Fruit fly (Drosophila melanogaster) whole organism, embryonic: ENCODE data around the gene Orp8.

Experiments
- Abd-B ChIP-seq: fragments of 200-800 bp; sonication (Bioruptor generic); optimal IDR thresholded peaks from 2 replicates; lab custom pipeline; 2018; ENCODE audit warnings: missing biosample characterization, mild to moderate bottlenecking, missing genetic modification characterization, moderate library complexity
- Awh ChIP-seq: fragments of 200-800 bp; sonication (Bioruptor generic); IDR thresholded peaks from 2 replicates; pipeline ENCODE4, ENCODE4 v1.3.6; 2022; ENCODE audit warnings: missing biosample characterization, missing genetic modification characterization
- Bgb ChIP-seq: fragments of 200-800 bp; sonication (Bioruptor generic); IDR thresholded peaks from 2 replicates; pipeline ENCODE4 v1.3.6; 2022; ENCODE audit warnings: missing biosample characterization, missing genetic modification characterization; ENCODE audit not compliant: partially characterized antibody
- CG10209 ChIP-seq: fragments of 200-800 bp; sonication (Bioruptor generic); optimal IDR thresholded peaks from 3 replicates; lab custom pipeline; 2017; ENCODE audit warnings: missing biosample characterization, mild to moderate bottlenecking, missing genetic modification characterization, missing genetic modification reagents
- CG10366 ChIP-seq: fragments of 200-800 bp; sonication (Bioruptor generic); IDR thresholded peaks from 2 replicates; pipeline ENCODE4 v1.3.6; 2022; ENCODE audit warnings: missing biosample characterization, missing genetic modification characterization
- CG11504 ChIP-seq: fragments of 200-800 bp; sonication (Bioruptor generic); optimal IDR thresholded peaks from 3 replicates; lab custom pipeline; 2019; ENCODE audit warnings: missing biosample characterization, mild to moderate bottlenecking, missing genetic modification characterization, moderate library complexity
- CG12299 ChIP-seq: fragments of 200-800 bp; sonication (Bioruptor generic); optimal IDR thresholded peaks from 2 replicates; lab custom pipeline; 2018; ENCODE audit warnings: missing biosample characterization, mild to moderate bottlenecking, missing genetic modification characterization
- CG12659 ChIP-seq: fragments of 200-800 bp; sonication (Bioruptor generic); optimal IDR thresholded peaks from 3 replicates; lab custom pipeline; 2017; ENCODE audit warnings: mild to moderate bottlenecking, missing biosample characterization, missing genetic modification reagents, missing genetic modification characterization
- CG1529 ChIP-seq: fragments of 200-800 bp; sonication (Bioruptor generic); optimal IDR thresholded peaks from 3 replicates; lab custom pipeline; 2018; ENCODE audit warnings: missing biosample characterization, missing genetic modification characterization
- CG15696 ChIP-seq: fragments of 200-800 bp; sonication (Bioruptor generic); optimal IDR thresholded peaks from 2 replicates; lab custom pipeline; 2019; ENCODE audit warnings: missing biosample characterization, mild to moderate bottlenecking, missing genetic modification characterization, moderate library complexity
- CG3281 ChIP-seq: fragments of 200-800 bp; sonication (Bioruptor generic); optimal IDR thresholded peaks from 3 replicates; lab custom pipeline; 2017; ENCODE audit warnings: missing biosample characterization, mild to moderate bottlenecking, missing genetic modification characterization
- CG3838 ChIP-seq: fragments of 200-800 bp; sonication (Bioruptor generic); optimal IDR thresholded peaks from 3 replicates; lab custom pipeline; 2016; ENCODE audit warnings: missing biosample characterization, missing genetic modification characterization
- CG5953 ChIP-seq: fragments of 200-800 bp; sonication (Bioruptor generic); IDR thresholded peaks from 2 replicates; pipeline ENCODE4 v1.3.6; 2022; ENCODE audit warnings: missing biosample characterization, missing genetic modification characterization
- CG6254 ChIP-seq: fragments of 200-800 bp; sonication (Bioruptor generic); optimal IDR thresholded peaks from 3 replicates; lab custom pipeline; 2017; ENCODE audit warnings: mild to moderate bottlenecking, missing biosample characterization, missing genetic modification reagents, missing genetic modification characterization
- CG6654 ChIP-seq: fragments of 200-800 bp; sonication (Bioruptor generic); optimal IDR thresholded peaks from 2 replicates; lab custom pipeline; 2017; ENCODE audit warnings: missing biosample characterization, mild to moderate bottlenecking, missing genetic modification characterization
- CG6791 ChIP-seq: fragments of 200-800 bp; sonication (Bioruptor generic); IDR thresholded peaks from 3 replicates; pipeline ENCODE4 v1.3.6; 2022; ENCODE audit warnings: missing biosample characterization, missing genetic modification characterization; ENCODE audit not compliant: partially characterized antibody
- CG6854 ChIP-seq: fragments of 200-800 bp; sonication (Bioruptor generic); optimal IDR thresholded peaks from 3 replicates; lab custom pipeline; 2017; ENCODE audit warnings: missing biosample characterization, mild to moderate bottlenecking, missing genetic modification characterization
- CG7271 ChIP-seq: fragments of 200-800 bp; sonication (Bioruptor generic); optimal IDR thresholded peaks from 2 replicates; lab custom pipeline; 2018; ENCODE audit warnings: missing biosample characterization, mild to moderate bottlenecking, missing genetic modification characterization, moderate library complexity
- CG8281 ChIP-seq: fragments of 200-800 bp; sonication (Bioruptor generic); optimal IDR thresholded peaks from 2 replicates; lab custom pipeline; 2018; ENCODE audit warnings: missing biosample characterization, mild to moderate bottlenecking, missing genetic modification characterization, moderate library complexity
- Dbx ChIP-seq: fragments of 200-800 bp; sonication (Bioruptor generic); IDR thresholded peaks from 3 replicates; pipeline ENCODE4 v1.3.6; 2022; ENCODE audit warnings: missing biosample characterization, missing genetic modification characterization
- Dll ChIP-seq: fragments of 200-800 bp; sonication (Bioruptor generic); IDR thresholded peaks from 4 replicates; pipeline ENCODE4 v1.3.6; 2022; ENCODE audit warnings: missing biosample characterization, missing genetic modification characterization; ENCODE audit not compliant: partially characterized antibody
- HmgZ ChIP-seq: fragments of 200-800 bp; sonication (Bioruptor generic); optimal IDR thresholded peaks from 2 replicates; lab custom pipeline; 2018; ENCODE audit warnings: missing biosample characterization, mild to moderate bottlenecking, missing genetic modification characterization
- Hsf ChIP-seq: fragments of 200-800 bp; sonication (Bioruptor generic); optimal IDR thresholded peaks from 3 replicates; lab custom pipeline; 2016; ENCODE audit warnings: missing biosample characterization, missing genetic modification characterization
- Lhr ChIP-seq: fragments of 200-800 bp; sonication (Bioruptor generic); optimal IDR thresholded peaks from 3 replicates; lab custom pipeline; 2017; ENCODE audit warnings: mild to moderate bottlenecking, missing biosample characterization, missing genetic modification reagents, missing genetic modification characterization
- Lpt ChIP-seq: fragments of >200 bp; optimal IDR thresholded peaks from 2 replicates; lab custom pipeline; 2018; ENCODE audit warnings: missing biosample characterization, missing genetic modification characterization
- Mrtf ChIP-seq: fragments of 200-800 bp; sonication (Bioruptor generic); IDR thresholded peaks from 3 replicates; pipeline ENCODE4 v1.3.6; 2022; ENCODE audit warnings: missing biosample characterization, missing genetic modification characterization
- NFAT ChIP-seq: fragments of 200-800 bp; sonication (Bioruptor generic); IDR thresholded peaks from 2 replicates; pipeline ENCODE4 v1.3.6; 2022; ENCODE audit warnings: missing biosample characterization, missing genetic modification characterization
- Oli ChIP-seq: fragments of 200-800 bp; sonication (Bioruptor generic); optimal IDR thresholded peaks from 2 replicates; lab custom pipeline; 2018; ENCODE audit warnings: missing biosample characterization, mild to moderate bottlenecking, missing genetic modification characterization, moderate library complexity
- Opbp ChIP-seq: fragments of 200-800 bp; sonication (Bioruptor generic); IDR thresholded peaks from 3 replicates; pipeline ENCODE4 v1.3.6; 2022; ENCODE audit warnings: missing biosample characterization, missing genetic modification characterization; ENCODE audit not compliant: partially characterized antibody
- Optix ChIP-seq: fragments of 200-800 bp; sonication (Bioruptor generic); IDR thresholded peaks from 3 replicates; pipeline ENCODE4 v1.3.6; 2022; ENCODE audit warnings: missing biosample characterization, missing genetic modification characterization
- Sin3A ChIP-seq: fragments of >200 bp; optimal IDR thresholded peaks from 2 replicates; lab custom pipeline; 2018
- Sry-β ChIP-seq: fragments of 200-800 bp; sonication (Bioruptor generic); optimal IDR thresholded peaks from 2 replicates; lab custom pipeline; 2018; ENCODE audit warnings: missing biosample characterization, mild to moderate bottlenecking, missing genetic modification characterization, moderate library complexity
- ara ChIP-seq: fragments of 200-800 bp; sonication (Bioruptor generic); IDR thresholded peaks from 2 replicates; pipeline ENCODE4 v1.3.6; 2022; ENCODE audit warnings: missing biosample characterization, missing genetic modification characterization
- ase ChIP-seq: fragments of 200-800 bp; sonication (Bioruptor generic); IDR thresholded peaks from 3 replicates; pipeline ENCODE4 v1.3.6; 2022; ENCODE audit warnings: missing biosample characterization, missing genetic modification characterization
- bowl ChIP-seq: fragments of 200-800 bp; sonication (Bioruptor generic); IDR thresholded peaks from 2 replicates; pipeline ENCODE4 v1.3.6; 2022; ENCODE audit warnings: missing biosample characterization, missing genetic modification characterization
- cad ChIP-seq: fragments of >200 bp; optimal IDR thresholded peaks from 2 replicates; lab custom pipeline; 2017; ENCODE audit warnings: missing biosample characterization, missing genetic modification characterization
- cas ChIP-seq: fragments of 200-800 bp; sonication (Bioruptor generic); IDR thresholded peaks from 2 replicates; pipeline ENCODE4 v1.3.6; 2022; ENCODE audit warnings: missing biosample characterization, missing genetic modification characterization
- cwo ChIP-seq: fragments of 200-800 bp; sonication (Bioruptor generic); optimal IDR thresholded peaks from 3 replicates; lab custom pipeline; 2017; ENCODE audit warnings: missing biosample characterization, missing genetic modification characterization, mild to moderate bottlenecking, moderate library complexity, missing genetic modification reagents
- dmrt11E ChIP-seq: fragments of 200-800 bp; sonication (Bioruptor generic); optimal IDR thresholded peaks from 3 replicates; lab custom pipeline; 2018; ENCODE audit warnings: missing biosample characterization, mild to moderate bottlenecking, missing genetic modification characterization, moderate library complexity
- exex ChIP-seq: fragments of 200-800 bp; sonication (Bioruptor generic); optimal IDR thresholded peaks from 4 replicates; lab custom pipeline; 2018; ENCODE audit warnings: missing biosample characterization, mild to moderate bottlenecking, missing genetic modification characterization, moderate library complexity
- fd102C ChIP-seq: fragments of 200-800 bp; sonication (Bioruptor generic); optimal IDR thresholded peaks from 2 replicates; lab custom pipeline; 2018; ENCODE audit warnings: missing biosample characterization, mild to moderate bottlenecking, missing genetic modification characterization, moderate library complexity
- fd3F ChIP-seq: fragments of 200-800 bp; sonication (Bioruptor generic); optimal IDR thresholded peaks from 2 replicates; lab custom pipeline; 2018; ENCODE audit warnings: missing biosample characterization, mild to moderate bottlenecking, missing genetic modification characterization, moderate library complexity
- gem ChIP-seq: fragments of 200-800 bp; sonication (Bioruptor generic); optimal IDR thresholded peaks from 2 replicates; lab custom pipeline; 2019; ENCODE audit warnings: missing biosample characterization, mild to moderate bottlenecking, missing genetic modification characterization, moderate library complexity
- hbn ChIP-seq: fragments of 200-800 bp; sonication (Bioruptor generic); IDR thresholded peaks from 2 replicates; pipeline ENCODE4 v1.3.6; 2022; ENCODE audit warnings: missing biosample characterization, missing genetic modification characterization; ENCODE audit not compliant: partially characterized antibody
- mam ChIP-seq: fragments of 200-800 bp; sonication (Bioruptor generic); optimal IDR thresholded peaks from 3 replicates; lab custom pipeline; 2016; ENCODE audit warnings: missing biosample characterization, missing genetic modification characterization
- onecut ChIP-seq: fragments of 200-800 bp; sonication (Bioruptor generic); IDR thresholded peaks from 2 replicates; pipeline ENCODE4 v1.3.6; 2022; ENCODE audit warnings: missing biosample characterization, missing genetic modification characterization
- psq ChIP-seq: fragments of 200-800 bp; sonication (Bioruptor generic); optimal IDR thresholded peaks from 2 replicates; lab custom pipeline; 2017; ENCODE audit warnings: missing biosample characterization, missing genetic modification characterization
- sqz ChIP-seq: fragments of 200-800 bp; sonication (Bioruptor generic); optimal IDR thresholded peaks from 3 replicates; lab custom pipeline; 2018; ENCODE audit warnings: missing biosample characterization, mild to moderate bottlenecking, missing genetic modification characterization
- stwl ChIP-seq: fragments of 200-800 bp; sonication (Bioruptor generic); optimal IDR thresholded peaks from 3 replicates; lab custom pipeline; 2018; ENCODE audit warnings: missing biosample characterization, mild to moderate bottlenecking, missing genetic modification characterization, moderate library complexity
- sug ChIP-seq: fragments of 200-800 bp; optimal IDR thresholded peaks from 2 replicates; lab custom pipeline; 2019; ENCODE audit warnings: missing biosample characterization, mild to moderate bottlenecking, missing genetic modification characterization, moderate library complexity
- tna ChIP-seq: fragments of 200-800 bp; sonication (Bioruptor generic); IDR thresholded peaks from 2 replicates; pipeline ENCODE4 v1.3.6; 2022; ENCODE audit warnings: missing biosample characterization, missing genetic modification characterization; ENCODE audit not compliant: partially characterized antibody

Orp8 gene

dm6 chr3R:20264770-20265169, 44.4 kb upstream of the Orp8 start (continued):
- TF ChIP-seq gem (no peak), Bgb (no peak), CG6654 (GFP tag; lab: Kevin White, UChicago) (no peak), Opbp (GFP tag; lab: Robert Waterston, UW) (no peak), bowl (no peak), CG5953 (GFP tag; lab: Robert Waterston, UW) (no peak), Optix (GFP tag; lab: Robert Waterston, UW) (no peak), exex (tag; lab: Kevin White, UChicago) (peak; percentile 77), sqz (GFP tag; lab: Kevin White, UChicago) (no peak), sug (tag; lab: Kevin White, UChicago) (peak; percentile 53), CG12659 (no peak), CG3281 (no peak), Awh (GFP tag; lab: Robert Waterston, UW) (peak; percentile 6; the same call in 1 of the 2 replicates), NFAT (GFP tag; lab: Robert Waterston, UW) (peak; percentile 55; the same call in 1 of the 2 replicates), fd102C (GFP tag; lab: Kevin White, UChicago) (no peak), Dll (GFP tag; lab: Robert Waterston, UW) (no peak), HmgZ (tag; lab: Kevin White, UChicago) (no peak), CG11504 (tag; lab: Kevin White, UChicago) (no peak), tna (no peak), dmrt11E (no peak), onecut (GFP tag; lab: Robert Waterston, UW) (no peak), Sry-β (GFP tag; lab: Kevin White, UChicago) (no peak), Oli (tag; lab: Kevin White, UChicago) (no peak), Sin3A (lab: Kevin White, UChicago) (no peak), CG8281 (no peak), Abd-B (no peak), psq (GFP tag; lab: Kevin White, UChicago) (no peak), CG7271 (tag; lab: Kevin White, UChicago) (no peak), fd3F (GFP tag; lab: Kevin White, UChicago) (no peak), CG6254 (GFP tag; lab: Kevin White, UChicago) (no peak), Lhr (no peak), ara (GFP tag; lab: Robert Waterston, UW) (no peak), ase (GFP tag; lab: Robert Waterston, UW) (no peak), CG12299 (tag; lab: Kevin White, UChicago) (no peak), stwl (tag; lab: Kevin White, UChicago) (no peak), cad (GFP tag; lab: Kevin White, UChicago) (no peak), CG10209 (no peak), Mrtf (GFP tag; lab: Robert Waterston, UW) (no peak), cwo (GFP tag; lab: Kevin White, UChicago) (peak; percentile 43), CG6791 (GFP tag; lab: Robert Waterston, UW) (no peak), Dbx (GFP tag; lab: Robert Waterston, UW) (no peak), Lpt (no peak), CG3838 (GFP tag; lab: Kevin White, UChicago) (no peak), Hsf (GFP tag; lab: Kevin White, UChicago) (no peak), mam (no peak), CG10366 (peak; percentile 29; the same call in 1 of the 2 replicates), hbn (no peak), CG15696 (no peak), cas (GFP tag; lab: Robert Waterston, UW) (no peak), CG6854 (GFP tag; lab: Kevin White, UChicago) (no peak), CG1529 (GFP tag; lab: Kevin White, UChicago) (no peak)
